Worm (Caenorhabditis elegans) whole organism, mixed stage, embryonic: ENCODE measurements around the gene F28C10.3.

Experiments used
- M03D4.4 ChIP-seq: sonication (generic microtip); optimal IDR thresholded peaks from 2 replicates; lab custom pipeline; 2017; ENCODE audit warnings: mild to moderate bottlenecking, missing genetic modification characterization, missing compliant biosample characterization
- bed-3 ChIP-seq: fragments of 200-800 bp; sonication (Bioruptor generic); optimal IDR thresholded peaks from 3 replicates; lab custom pipeline; 2018; ENCODE audit warnings: mild to moderate bottlenecking, missing genetic modification characterization, moderate library complexity, missing compliant biosample characterization
- ceh-39 ChIP-seq: fragments of 150-350 bp; optimal IDR thresholded peaks from 2 replicates; lab custom pipeline; 2014; ENCODE audit warnings: missing biosample characterization, missing genetic modification characterization
- ceh-43 ChIP-seq: fragments of 200-800 bp; sonication (Bioruptor generic); optimal IDR thresholded peaks from 2 replicates; lab custom pipeline; 2018; ENCODE audit warnings: mild to moderate bottlenecking, missing genetic modification characterization, moderate library complexity, missing compliant biosample characterization
- ceh-83 ChIP-seq: fragments of 200-800 bp; sonication (Bioruptor generic); optimal IDR thresholded peaks from 2 replicates; lab custom pipeline; 2018; ENCODE audit warnings: mild to moderate bottlenecking, missing genetic modification characterization, missing compliant biosample characterization
- ces-1 ChIP-seq: fragments of 150-350 bp; optimal IDR thresholded peaks from 2 replicates; lab custom pipeline; 2014; ENCODE audit warnings: missing biosample characterization, missing genetic modification reagents, missing genetic modification characterization
- cnd-1 ChIP-seq: fragments of 200-800 bp; sonication (Bioruptor generic); optimal IDR thresholded peaks from 2 replicates; lab custom pipeline; 2018; ENCODE audit warnings: mild to moderate bottlenecking, missing genetic modification characterization, missing compliant biosample characterization
- drap-1 ChIP-seq: fragments of 200-800 bp; sonication (Bioruptor generic); optimal IDR thresholded peaks from 3 replicates; lab custom pipeline; 2018; ENCODE audit warnings: mild to moderate bottlenecking, missing genetic modification characterization, missing compliant biosample characterization
- elt-1 ChIP-seq: sonication (generic microtip); optimal IDR thresholded peaks from 2 replicates; lab custom pipeline; 2017; ENCODE audit warnings: missing genetic modification characterization, mild to moderate bottlenecking, missing compliant biosample characterization, antibody characterized with exemption, moderate library complexity, borderline replicate concordance; ENCODE audit not compliant: insufficient read depth
- flh-1 ChIP-seq: fragments of 200-800 bp; sonication (Bioruptor generic); optimal IDR thresholded peaks from 2 replicates; lab custom pipeline; 2018; ENCODE audit warnings: mild to moderate bottlenecking, missing genetic modification characterization, moderate library complexity, missing compliant biosample characterization
- ham-2 ChIP-seq: fragments of 200-800 bp; sonication (Bioruptor generic); optimal IDR thresholded peaks from 2 replicates; lab custom pipeline; 2018; ENCODE audit warnings: mild to moderate bottlenecking, missing genetic modification characterization, missing compliant biosample characterization
- hlh-1 ChIP-seq: fragments of 150-350 bp; optimal IDR thresholded peaks from 2 replicates; lab custom pipeline; 2014; ENCODE audit warnings: missing biosample characterization, missing genetic modification reagents, missing genetic modification characterization
- lin-13 ChIP-seq: fragments of 150-350 bp; optimal IDR thresholded peaks from 2 replicates; lab custom pipeline; 2014; ENCODE audit warnings: missing biosample characterization, missing genetic modification characterization
- lin-32 ChIP-seq: fragments of 200-800 bp; sonication (Bioruptor generic); optimal IDR thresholded peaks from 2 replicates; lab custom pipeline; 2018; ENCODE audit warnings: mild to moderate bottlenecking, missing genetic modification characterization, missing compliant biosample characterization
- lsy-2 ChIP-seq: fragments of 150-350 bp; optimal IDR thresholded peaks from 2 replicates; lab custom pipeline; 2014; ENCODE audit warnings: missing biosample characterization, missing genetic modification characterization
- mep-1 ChIP-seq: fragments of 150-350 bp; optimal IDR thresholded peaks from 2 replicates; lab custom pipeline; 2017; ENCODE audit warnings: missing biosample characterization, missing genetic modification reagents, missing genetic modification characterization, inconsistent platforms
- mls-2 ChIP-seq: sonication (generic microtip); optimal IDR thresholded peaks from 2 replicates; lab custom pipeline; 2016; ENCODE audit warnings: mild to moderate bottlenecking, missing genetic modification characterization, moderate library complexity, missing compliant biosample characterization
- nhr-2 ChIP-seq: fragments of 150-350 bp; optimal IDR thresholded peaks from 2 replicates; lab custom pipeline; 2014; ENCODE audit warnings: missing biosample characterization, missing genetic modification characterization
- nhr-237 ChIP-seq: fragments of 150-350 bp; optimal IDR thresholded peaks from 2 replicates; lab custom pipeline; 2014; ENCODE audit warnings: missing biosample characterization, missing genetic modification characterization
- nhr-28 ChIP-seq: fragments of 150-350 bp; optimal IDR thresholded peaks from 2 replicates; lab custom pipeline; 2014; ENCODE audit warnings: missing biosample characterization, missing genetic modification characterization
- nhr-76 ChIP-seq: sonication (generic microtip); optimal IDR thresholded peaks from 2 replicates; lab custom pipeline; 2017; ENCODE audit warnings: missing biosample characterization, missing genetic modification characterization
- pha-4 ChIP-seq: fragments of 150-350 bp; optimal IDR thresholded peaks from 2 replicates; lab custom pipeline; 2018; ENCODE audit warnings: missing biosample characterization, missing genetic modification reagents, missing genetic modification characterization
- sem-2 ChIP-seq: fragments of 200-800 bp; sonication (Bioruptor generic); optimal IDR thresholded peaks from 2 replicates; lab custom pipeline; 2018; ENCODE audit warnings: mild to moderate bottlenecking, missing genetic modification characterization, missing compliant biosample characterization
- sptf-1 ChIP-seq: sonication (generic microtip); optimal IDR thresholded peaks from 2 replicates; lab custom pipeline; 2017; ENCODE audit warnings: mild to moderate bottlenecking, missing genetic modification characterization, moderate library complexity, missing compliant biosample characterization
- tbx-8 ChIP-seq: fragments of 200-800 bp; sonication (Bioruptor generic); optimal IDR thresholded peaks from 2 replicates; lab custom pipeline; 2018; ENCODE audit warnings: mild to moderate bottlenecking, missing genetic modification characterization, moderate library complexity, missing compliant biosample characterization
- unc-120 ChIP-seq: sonication (generic microtip); optimal IDR thresholded peaks from 2 replicates; lab custom pipeline; 2017; ENCODE audit warnings: missing genetic modification characterization, missing compliant biosample characterization; ENCODE audit not compliant: poor library complexity, severe bottlenecking
- unc-39 ChIP-seq: fragments of 150-350 bp; optimal IDR thresholded peaks from 2 replicates; lab custom pipeline; 2014; ENCODE audit warnings: missing biosample characterization, missing genetic modification characterization
- unc-62 ChIP-seq: fragments of 150-350 bp; optimal IDR thresholded peaks from 2 replicates; lab custom pipeline; 2014; ENCODE audit warnings: missing biosample characterization, missing genetic modification reagents, missing genetic modification characterization
- zip-8 ChIP-seq: fragments of 150-350 bp; optimal IDR thresholded peaks from 2 replicates; lab custom pipeline; 2014; ENCODE audit warnings: missing biosample characterization, missing genetic modification characterization

F28C10.3 gene

DNA sequence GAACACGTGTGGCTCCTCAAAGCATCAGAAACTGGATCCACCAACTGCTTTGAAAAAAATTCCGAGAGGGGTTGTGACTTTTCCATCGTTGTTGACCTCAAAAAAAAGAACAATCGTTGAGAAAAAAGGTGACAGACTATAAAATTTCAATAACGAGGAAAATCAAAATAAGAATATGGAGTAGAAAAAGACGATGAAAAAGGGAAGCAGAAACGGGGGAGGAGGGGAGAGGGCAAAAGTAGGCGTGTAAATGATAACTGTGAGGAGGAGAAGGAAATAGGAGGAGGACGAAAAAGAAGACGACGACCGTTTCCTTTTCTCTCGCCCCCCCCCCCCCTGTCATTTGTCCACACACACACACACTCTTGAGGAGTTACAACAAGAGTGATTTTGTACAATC, 28.8 kb downstream of the F28C10.3 start, which contains the start of gene B0310.2:
TSS of gene B0310.2 (minus strand) at position 101 of the 400 bp plus-strand sequence.
- no peak for TF ChIP-seq lin-32 (GFP tag; lab: Kevin White, UChicago)
- no peak for TF ChIP-seq ham-2 (GFP tag; lab: Kevin White, UChicago)
- TF ChIP-seq zip-8 (tag; lab: Kevin White, UChicago), result no peak
- no peak for TF ChIP-seq hlh-1 (tag; lab: Kevin White, UChicago)
- TF ChIP-seq sem-2, result no peak
- TF ChIP-seq M03D4.4, result no peak
- TF ChIP-seq cnd-1 (tag; lab: Kevin White, UChicago), result no peak
- TF ChIP-seq ces-1 (GFP tag; lab: Kevin White, UChicago), result no peak
- no peak for TF ChIP-seq unc-120 (tag; lab: Kevin White, UChicago)
- no peak for TF ChIP-seq unc-62 (GFP tag; lab: Kevin White, UChicago)
- no peak for TF ChIP-seq flh-1 (GFP tag; lab: Kevin White, UChicago)
- no peak for TF ChIP-seq mls-2 (tag; lab: Kevin White, UChicago)
- no peak for TF ChIP-seq lin-13 (tag; lab: Kevin White, UChicago)
- TF ChIP-seq nhr-76, result no peak
- no peak for TF ChIP-seq drap-1 (GFP tag; lab: Kevin White, UChicago)
- TF ChIP-seq nhr-2 (tag; lab: Kevin White, UChicago), result no peak
- TF ChIP-seq sptf-1 (tag; lab: Kevin White, UChicago), result no peak
- no peak for TF ChIP-seq ceh-39
- TF ChIP-seq elt-1 (tag; lab: Kevin White, UChicago), result no peak
- TF ChIP-seq, all 35 proteins: peak for 0

DNA sequence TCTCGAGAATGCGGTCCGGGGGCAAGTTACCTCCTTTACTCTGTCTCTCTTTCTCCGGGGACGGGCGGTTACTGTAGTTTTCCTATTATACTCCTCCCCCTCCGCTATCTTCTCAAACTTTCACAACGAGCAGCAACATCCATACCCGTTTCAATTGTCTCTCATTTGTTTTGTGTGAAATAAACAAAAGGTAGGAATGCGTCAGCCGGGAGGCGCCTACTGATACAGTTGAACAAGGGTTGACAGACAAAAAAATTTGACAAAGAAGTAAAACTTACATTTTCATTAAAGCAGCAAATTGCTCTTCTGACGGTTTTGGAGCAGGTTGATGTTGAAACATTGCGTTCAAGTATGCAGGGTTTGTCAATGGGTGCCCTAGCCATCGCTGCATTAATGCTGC, 30.6 kb downstream of the F28C10.3 start:
- TF ChIP-seq mep-1, result no peak
- TF ChIP-seq bed-3 (GFP tag; lab: Kevin White, UChicago), result no peak
- TF ChIP-seq ceh-83 (GFP tag; lab: Kevin White, UChicago), result no peak
- no peak for TF ChIP-seq sptf-1 (tag; lab: Kevin White, UChicago)
- no peak for TF ChIP-seq nhr-28
- TF ChIP-seq unc-39 (tag; lab: Kevin White, UChicago), result no peak
- no peak for TF ChIP-seq flh-1 (GFP tag; lab: Kevin White, UChicago)
- no peak for TF ChIP-seq nhr-237 (tag; lab: Kevin White, UChicago)
- TF ChIP-seq ceh-43 (GFP tag; lab: Kevin White, UChicago), result no peak
- no peak for TF ChIP-seq lsy-2 (tag; lab: Kevin White, UChicago)
- no peak for TF ChIP-seq tbx-8
- TF ChIP-seq cnd-1 (tag; lab: Kevin White, UChicago), result no peak
- no peak for TF ChIP-seq elt-1 (tag; lab: Kevin White, UChicago)
- no peak for TF ChIP-seq pha-4 (tag; lab: Kevin White, UChicago)
- no peak for TF ChIP-seq hlh-1 (tag; lab: Kevin White, UChicago)
- TF ChIP-seq lin-32 (GFP tag; lab: Kevin White, UChicago), result no peak
- TF ChIP-seq, all 35 proteins: peak for 0

DNA sequence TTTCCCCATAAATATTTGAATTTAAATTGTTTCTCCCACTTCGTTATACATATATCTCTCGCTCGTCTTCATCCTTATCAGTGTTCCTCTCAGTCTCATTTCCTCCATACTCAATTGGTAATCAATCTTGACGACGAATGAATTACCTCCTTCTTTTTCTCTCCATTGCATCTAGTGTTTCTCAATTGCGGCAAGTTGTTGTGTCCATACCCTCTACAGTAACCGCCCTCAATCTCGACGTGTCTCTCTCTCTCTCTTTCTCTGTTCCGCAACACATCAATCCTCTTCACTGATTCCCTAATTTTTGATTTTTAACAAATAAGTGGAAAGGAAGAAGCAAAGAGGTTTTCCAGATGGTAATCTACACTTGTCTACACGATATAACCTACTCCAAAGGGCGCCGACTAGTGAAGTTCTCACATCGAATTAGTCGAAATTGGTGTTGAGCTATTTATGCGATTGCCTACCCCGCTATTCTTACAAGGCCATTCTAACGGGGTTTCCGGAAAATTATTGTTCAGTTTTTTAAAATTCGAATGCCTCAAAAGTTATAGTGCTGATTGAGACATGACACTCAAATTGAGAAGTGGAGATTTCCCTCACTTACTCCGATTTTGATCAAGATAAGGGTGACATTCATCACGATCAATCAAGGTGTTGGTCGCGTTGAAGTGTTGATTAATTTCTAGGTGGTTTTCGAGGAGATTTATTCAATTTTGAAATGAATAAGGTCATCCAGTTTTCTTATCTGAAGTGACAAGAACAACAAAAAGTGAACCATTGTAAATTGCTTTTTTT, 31.4 kb downstream of the F28C10.3 start:
- TF ChIP-seq M03D4.4, result no peak
- peak; percentile 43 for TF ChIP-seq lsy-2 (tag; lab: Kevin White, UChicago)
- no peak for TF ChIP-seq hlh-1 (tag; lab: Kevin White, UChicago)
- TF ChIP-seq elt-1 (tag; lab: Kevin White, UChicago), result peak; percentile 40
- no peak for TF ChIP-seq unc-120 (tag; lab: Kevin White, UChicago)
- no peak for TF ChIP-seq flh-1 (GFP tag; lab: Kevin White, UChicago)
- no peak for TF ChIP-seq unc-39 (tag; lab: Kevin White, UChicago)
- no peak for TF ChIP-seq drap-1 (GFP tag; lab: Kevin White, UChicago)

DNA sequence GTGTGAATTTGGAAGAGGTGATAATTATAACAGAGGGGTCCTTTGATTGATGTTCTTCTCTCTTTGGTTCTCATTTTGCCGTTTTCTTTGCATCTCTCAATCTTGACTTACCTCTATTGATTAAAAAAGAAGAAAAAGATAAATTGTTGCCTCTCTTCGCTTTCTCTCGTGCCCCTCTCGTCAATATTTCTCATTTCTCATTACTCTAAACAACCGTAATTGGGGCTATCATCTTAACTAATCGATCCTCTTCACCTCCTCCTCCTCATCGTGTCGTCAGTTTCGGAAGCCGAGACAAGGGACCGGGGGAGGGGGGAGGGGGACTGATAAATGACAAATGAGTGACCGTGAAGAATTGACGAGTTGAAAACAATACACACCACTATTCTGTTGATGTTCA, 37.0 kb downstream of the F28C10.3 start:
- TF ChIP-seq zip-8 (tag; lab: Kevin White, UChicago), result no peak
- TF ChIP-seq unc-62 (GFP tag; lab: Kevin White, UChicago), result peak; percentile 2
